Fruit fly (Drosophila melanogaster): ENCODE measurements around the gene CG2701.

DNA sequence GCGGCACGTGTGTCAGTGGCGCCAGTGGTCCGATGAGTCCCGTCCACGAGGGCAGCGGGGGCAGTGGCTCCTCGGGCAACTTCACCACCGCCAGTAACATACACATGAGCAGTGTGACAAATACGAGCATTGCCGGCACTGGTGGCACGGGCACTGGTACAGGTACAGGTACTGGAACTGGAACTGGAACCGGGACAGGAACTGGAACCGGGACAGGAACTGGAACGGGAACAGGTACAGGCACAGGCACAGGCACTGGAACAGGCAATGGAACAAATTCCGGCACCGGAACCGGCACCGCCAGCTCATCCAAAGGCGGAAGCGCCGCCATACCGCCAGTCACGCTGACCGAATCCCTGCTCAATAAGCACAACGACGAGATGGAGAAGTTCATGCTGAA is 29.8 kb downstream of the CG2701 start:
- TF ChIP-seq sc (optimal IDR thresholded peaks at IDR 0.05): no peak
- TF ChIP-seq sc (GFP tag; optimal IDR thresholded peaks at IDR 0.05): no peak
- TF ChIP-seq CG17912 (GFP tag; optimal IDR thresholded peaks at IDR 0.05): no peak
- TF ChIP-seq CG6175 (GFP tag; IDR thresholded peaks at IDR 0.05): no peak
- TF ChIP-seq Xrp1 (GFP tag; IDR thresholded peaks at IDR 0.05): no peak
- TF ChIP-seq E2f1 (GFP tag; IDR thresholded peaks at IDR 0.05): no peak
- TF ChIP-seq br (optimal IDR thresholded peaks at IDR 0.05): no peak
- no peak for TF ChIP-seq Sry-β (GFP tag; optimal IDR thresholded peaks at IDR 0.05)
- no peak for TF ChIP-seq CG5953 (GFP tag; IDR thresholded peaks at IDR 0.05)

Data from whole organism, embryonic.